Worm (Caenorhabditis elegans) whole organism, L1 larva: ENCODE results near the gene srj-6.

ENCODE experiments used
- C04F5.9 ChIP-seq: sonication (generic microtip); optimal IDR thresholded peaks from 2 replicates; lab custom pipeline; 2016; ENCODE audit warnings: missing genetic modification characterization, missing compliant biosample characterization
- C16A3.4 ChIP-seq: fragments of 150-350 bp; optimal IDR thresholded peaks from 2 replicates; lab custom pipeline; 2014; ENCODE audit warnings: missing biosample characterization, missing genetic modification characterization
- C34B4.2 ChIP-seq: sonication (generic microtip); optimal IDR thresholded peaks from 2 replicates; lab custom pipeline; 2017; ENCODE audit warnings: mild to moderate bottlenecking, missing genetic modification characterization, missing compliant biosample characterization
- Y116A8C.19 ChIP-seq: sonication (generic microtip); optimal IDR thresholded peaks from 2 replicates; lab custom pipeline; 2016; ENCODE audit warnings: missing compliant biosample characterization, missing genetic modification characterization, borderline replicate concordance
- alr-1 ChIP-seq: fragments of 200-800 bp; sonication (Bioruptor generic); optimal IDR thresholded peaks from 2 replicates; lab custom pipeline; 2018; ENCODE audit warnings: borderline replicate concordance, mild to moderate bottlenecking, missing genetic modification characterization, missing compliant biosample characterization
- aly-2 ChIP-seq: fragments of 150-350 bp; optimal IDR thresholded peaks from 2 replicates; lab custom pipeline; 2014; ENCODE audit warnings: missing biosample characterization, missing genetic modification characterization
- blmp-1 ChIP-seq: fragments of 150-350 bp; optimal IDR thresholded peaks from 2 replicates; lab custom pipeline; 2014; ENCODE audit warnings: missing biosample characterization, missing genetic modification characterization
- ces-1 ChIP-seq: fragments of 150-350 bp; optimal IDR thresholded peaks from 2 replicates; lab custom pipeline; 2014; ENCODE audit warnings: missing biosample characterization, missing genetic modification reagents, missing genetic modification characterization
- dpl-1 ChIP-seq, 3 experiments: fragments of 150-350 bp in 2 of 3; sonication (generic microtip) in 1 of 3; optimal IDR thresholded peaks; 2 replicates each; lab custom pipeline; 2014 to 2017; ENCODE audit warnings: missing biosample characterization in 3 of 3, missing genetic modification characterization in 3 of 3, missing genetic modification reagents in 3 of 3
- egl-27 ChIP-seq, 2 experiments: fragments of 150-350 bp in 1 of 2; sonication (generic microtip); optimal IDR thresholded peaks; 3 replicates each; lab custom pipeline; 2017 to 2018; ENCODE audit warnings: missing biosample characterization in 2 of 2, missing genetic modification characterization in 2 of 2, missing genetic modification reagents in 2 of 2
- ets-5 ChIP-seq: fragments of 200-800 bp; sonication (Bioruptor generic); IDR thresholded peaks from 2 replicates; pipeline ENCODE4 v1.3.6; 2022; ENCODE audit warnings: missing genetic modification characterization, missing compliant biosample characterization
- fkh-10 ChIP-seq: sonication (generic microtip); optimal IDR thresholded peaks from 2 replicates; lab custom pipeline; 2017; ENCODE audit warnings: missing biosample characterization, missing genetic modification reagents, missing genetic modification characterization
- fos-1 ChIP-seq: fragments of 150-350 bp; optimal IDR thresholded peaks from 2 replicates; lab custom pipeline; 2014; ENCODE audit warnings: missing biosample characterization, missing genetic modification characterization
- grh-1 ChIP-seq: fragments of 200-800 bp; sonication (Bioruptor generic); IDR thresholded peaks from 2 replicates; pipeline ENCODE4 v1.3.6; 2022; ENCODE audit warnings: missing genetic modification reagents, missing genetic modification characterization, missing compliant biosample characterization
- hlh-17 ChIP-seq: fragments of 200-800 bp; sonication (Bioruptor generic); optimal IDR thresholded peaks from 2 replicates; lab custom pipeline; 2018; ENCODE audit warnings: missing genetic modification characterization, mild to moderate bottlenecking, missing compliant biosample characterization, moderate library complexity, borderline replicate concordance
- hpl-2 ChIP-seq: fragments of 150-350 bp; optimal IDR thresholded peaks from 2 replicates; lab custom pipeline; 2014; ENCODE audit warnings: missing biosample characterization, missing genetic modification reagents, missing genetic modification characterization
- isw-1 ChIP-seq: fragments of 200-800 bp; sonication (Bioruptor generic); IDR thresholded peaks from 2 replicates; pipeline ENCODE4 v1.3.6; 2022; ENCODE audit warnings: missing genetic modification characterization, missing compliant biosample characterization
- jun-1 ChIP-seq: fragments of 150-350 bp; optimal IDR thresholded peaks from 2 replicates; lab custom pipeline; 2014; ENCODE audit warnings: missing biosample characterization, missing genetic modification reagents, missing genetic modification characterization
- lin-39 ChIP-seq: fragments of 150-350 bp; optimal IDR thresholded peaks from 2 replicates; lab custom pipeline; 2014; ENCODE audit warnings: missing biosample characterization, missing genetic modification reagents, missing genetic modification characterization
- lir-3 ChIP-seq: sonication (generic microtip); optimal IDR thresholded peaks from 2 replicates; lab custom pipeline; 2016; ENCODE audit warnings: mild to moderate bottlenecking, missing genetic modification characterization, moderate library complexity, missing compliant biosample characterization; ENCODE audit not compliant: poor library complexity
- lsy-2 ChIP-seq, 2 experiments: fragments of 150-350 bp; optimal IDR thresholded peaks; 2 replicates each; lab custom pipeline; 2014; ENCODE audit warnings: missing biosample characterization in 2 of 2, missing genetic modification characterization in 2 of 2
- mab-9 ChIP-seq: fragments of 200-800 bp; sonication (Bioruptor generic); IDR thresholded peaks from 2 replicates; pipeline ENCODE4 v1.3.6; 2022; ENCODE audit warnings: missing genetic modification reagents, missing genetic modification characterization, missing compliant biosample characterization
- mdl-1 ChIP-seq, 2 experiments: fragments of 150-350 bp; optimal IDR thresholded peaks; 2 replicates each; lab custom pipeline; 2014 to 2017; ENCODE audit warnings: missing biosample characterization in 2 of 2, missing genetic modification characterization in 2 of 2, inconsistent platforms in 1 of 2
- nhr-47 ChIP-seq: sonication (generic microtip); optimal IDR thresholded peaks from 2 replicates; lab custom pipeline; 2016; ENCODE audit warnings: mild to moderate bottlenecking, missing genetic modification characterization, moderate library complexity, missing compliant biosample characterization
- nhr-71 ChIP-seq: sonication (generic microtip); optimal IDR thresholded peaks from 2 replicates; lab custom pipeline; 2016; ENCODE audit warnings: mild to moderate bottlenecking, missing genetic modification characterization, moderate library complexity, missing compliant biosample characterization
- nhr-76 ChIP-seq: sonication (generic microtip); optimal IDR thresholded peaks from 2 replicates; lab custom pipeline; 2017; ENCODE audit warnings: missing biosample characterization, missing genetic modification characterization
- nhr-84 ChIP-seq: sonication (generic microtip); optimal IDR thresholded peaks from 2 replicates; lab custom pipeline; 2017; ENCODE audit warnings: missing biosample characterization, missing genetic modification characterization
- nhr-85 ChIP-seq: sonication (generic microtip); peaks from one replicate; lab custom pipeline; 2016; ENCODE audit warnings: missing genetic modification characterization, inconsistent platforms, missing compliant biosample characterization
- nhr-90 ChIP-seq: sonication (generic microtip); optimal IDR thresholded peaks from 2 replicates; lab custom pipeline; 2016; ENCODE audit warnings: mild to moderate bottlenecking, missing genetic modification characterization, missing compliant biosample characterization; ENCODE audit not compliant: poor library complexity
- pax-3 ChIP-seq: fragments of 200-800 bp; sonication (Bioruptor generic); optimal IDR thresholded peaks from 2 replicates; lab custom pipeline; 2018; ENCODE audit warnings: mild to moderate bottlenecking, missing genetic modification characterization, moderate library complexity, missing compliant biosample characterization
- snpc-4 ChIP-seq: fragments of 150-350 bp; optimal IDR thresholded peaks from 2 replicates; lab custom pipeline; 2014; ENCODE audit warnings: missing biosample characterization, missing genetic modification characterization
- sptf-1 ChIP-seq: fragments of 150-350 bp; optimal IDR thresholded peaks from 2 replicates; lab custom pipeline; 2014; ENCODE audit warnings: missing biosample characterization, missing genetic modification characterization
- sup-37 ChIP-seq: fragments of 200-800 bp; sonication (Bioruptor generic); optimal IDR thresholded peaks from 2 replicates; lab custom pipeline; 2018; ENCODE audit warnings: mild to moderate bottlenecking, missing genetic modification characterization, missing compliant biosample characterization
- tlp-1 ChIP-seq: fragments of 150-350 bp; optimal IDR thresholded peaks from 2 replicates; lab custom pipeline; 2014; ENCODE audit warnings: missing biosample characterization, missing genetic modification characterization
- unc-30 ChIP-seq: sonication (generic microtip); optimal IDR thresholded peaks from 2 replicates; lab custom pipeline; 2017; ENCODE audit warnings: missing biosample characterization, missing genetic modification characterization
- vab-15 ChIP-seq: sonication (generic microtip); optimal IDR thresholded peaks from 2 replicates; lab custom pipeline; 2017; ENCODE audit warnings: missing genotype, mild to moderate bottlenecking, missing genetic modification characterization, missing compliant biosample characterization
- zag-1 ChIP-seq: fragments of 150-350 bp; optimal IDR thresholded peaks from 2 replicates; lab custom pipeline; 2014; ENCODE audit warnings: missing biosample characterization, missing genetic modification characterization
- zip-4 ChIP-seq: fragments of 200-800 bp; sonication (Bioruptor generic); optimal IDR thresholded peaks from 2 replicates; lab custom pipeline; 2018; ENCODE audit warnings: mild to moderate bottlenecking, missing genetic modification characterization, moderate library complexity, missing compliant biosample characterization
- ztf-11 ChIP-seq, 2 experiments: sonication (generic microtip); optimal IDR thresholded peaks; 2 replicates each; lab custom pipeline; 2016 to 2017; ENCODE audit warnings: missing genetic modification characterization in 2 of 2, missing biosample characterization in 1 of 2, missing compliant biosample characterization in 1 of 2
- ztf-4 ChIP-seq: fragments of 150-350 bp; optimal IDR thresholded peaks from 2 replicates; lab custom pipeline; 2014; ENCODE audit warnings: missing biosample characterization, missing genetic modification characterization

srj-6 gene

ce11 chrV:654402-654801 is at the start of gene srj-6:
srj-6 (minus strand) TSS chrV:654502.
- TF ChIP-seq lsy-2 (tag; optimal IDR thresholded peaks at IDR 0.05; lab: Kevin White, UChicago) = no peak
- no peak for TF ChIP-seq isw-1
- no peak for TF ChIP-seq zip-4 (GFP tag; lab: Kevin White, UChicago)
- no peak for TF ChIP-seq alr-1 (tag; lab: Kevin White, UChicago)
- TF ChIP-seq zag-1 (tag; lab: Kevin White, UChicago) = no peak
- TF ChIP-seq jun-1 = no peak
- TF ChIP-seq grh-1 (GFP tag; lab: Robert Waterston, UW) = no peak
- TF ChIP-seq mab-9 = no peak
- TF ChIP-seq nhr-84 (tag; lab: Kevin White, UChicago) = no peak
- TF ChIP-seq nhr-90 = no peak
- TF ChIP-seq lir-3 (tag; lab: Kevin White, UChicago) = no peak
- no peak for TF ChIP-seq hpl-2 (GFP tag; lab: Kevin White, UChicago)
- TF ChIP-seq nhr-47 (tag; lab: Kevin White, UChicago) = no peak
- no peak for TF ChIP-seq dpl-1 (GFP tag; optimal IDR thresholded peaks at IDR 0.05; lab: Kevin White, UChicago)

DNA sequence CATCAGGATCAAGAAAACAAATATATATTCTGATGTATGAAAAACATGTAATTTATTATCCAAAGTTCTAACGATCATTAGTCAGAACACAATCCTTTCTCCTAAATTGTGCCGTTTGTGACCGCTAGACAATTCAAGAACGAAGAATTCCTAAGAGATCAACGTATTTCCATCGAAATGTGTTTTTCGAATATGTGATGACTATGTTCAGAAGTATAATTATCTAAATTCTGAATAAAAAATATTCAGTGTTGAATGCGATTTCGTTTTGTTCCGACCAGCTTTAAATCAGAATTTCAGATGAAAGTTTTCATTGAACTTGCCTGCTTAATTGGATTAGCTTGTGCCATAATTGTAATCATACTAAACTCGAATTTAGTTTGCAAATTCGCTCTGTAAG is 48.0 kb upstream of the srj-6 start, which contains the start of gene srbc-37:
srbc-37 (plus strand) TSS at position 301 of the 400 bp plus-strand sequence.
- TF ChIP-seq fos-1 (tag; lab: Kevin White, UChicago) = no peak
- TF ChIP-seq ztf-4 = no peak
- no peak for TF ChIP-seq vab-15 (tag; lab: Kevin White, UChicago)
- no peak for TF ChIP-seq mdl-1 (tag; optimal IDR thresholded peaks at IDR 0.05; lab: Kevin White, UChicago)
- TF ChIP-seq nhr-76 (tag; lab: Kevin White, UChicago) = no peak

- TF ChIP-seq ces-1 = no peak
Measured at ce11 chrV:699489-700129, 45.3 kb upstream of the srj-6 start, which contains the start of the genes ugt-29 and srx-5. ugt-29 (minus strand) TSS chrV:699589. srx-5 (plus strand) TSS chrV:700079.

DNA sequence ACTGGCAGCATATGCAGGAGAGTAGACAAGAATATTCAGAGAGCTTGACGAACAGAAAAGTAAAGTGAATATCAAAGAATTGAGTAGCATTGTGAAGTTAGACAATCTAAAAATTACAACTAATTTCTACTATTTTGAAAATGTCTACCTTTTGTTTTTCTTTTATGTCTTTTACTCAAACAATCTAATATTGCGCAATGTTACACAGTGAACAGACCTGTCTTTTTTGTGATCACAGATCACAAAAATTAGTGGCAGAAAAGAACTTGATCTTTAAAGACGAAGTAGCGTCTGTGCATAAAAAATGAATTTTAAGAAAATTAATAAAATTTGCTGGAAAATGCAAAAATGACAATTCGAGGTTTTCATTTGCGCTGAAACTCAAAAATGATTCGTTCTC is 44.7 kb upstream of the srj-6 start:
- TF ChIP-seq Y116A8C.19 (no peak), snpc-4 (no peak), lir-3 (tag; lab: Kevin White, UChicago) (no peak), unc-30 (tag; lab: Kevin White, UChicago) (no peak), egl-27 (tag; optimal IDR thresholded peaks at IDR 0.05; lab: Kevin White, UChicago) (no peak), hlh-17 (GFP tag; lab: Kevin White, UChicago) (no peak), C04F5.9 (tag; lab: Kevin White, UChicago) (no peak), aly-2 (tag; lab: Kevin White, UChicago) (no peak), ztf-11 (tag; optimal IDR thresholded peaks at IDR 0.05; lab: Kevin White, UChicago) (no peak), ets-5 (GFP tag; lab: Robert Waterston, UW) (no peak), lin-39 (tag; lab: Kevin White, UChicago) (no peak), pax-3 (tag; lab: Kevin White, UChicago) (no peak), nhr-71 (tag; lab: Kevin White, UChicago) (no peak)

DNA sequence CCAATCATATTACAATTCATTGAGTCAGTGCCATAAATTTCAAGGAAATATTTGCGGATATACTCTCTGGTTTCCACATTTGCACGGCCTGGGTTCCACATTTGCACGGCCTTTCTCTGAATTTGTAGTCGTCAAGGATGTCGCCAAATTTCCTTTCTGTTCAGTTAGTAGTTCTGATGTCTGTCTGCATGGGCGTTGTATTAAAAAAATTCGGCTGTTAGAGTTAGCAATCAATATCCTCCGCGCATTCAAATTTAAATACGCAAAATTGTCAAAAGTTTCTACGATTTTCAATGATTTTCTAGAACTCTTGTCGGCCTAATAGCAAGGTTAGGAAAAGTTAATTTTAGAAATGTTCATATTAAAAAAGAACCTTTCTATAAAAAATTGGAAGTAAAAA is 41.6 kb upstream of the srj-6 start, which contains the start of gene srj-52:
srj-52 (minus strand) TSS at position 101 of the 400 bp plus-strand sequence.
- TF ChIP-seq lsy-2 (tag; optimal IDR thresholded peaks at IDR 0.05; lab: Kevin White, UChicago) = no peak
- TF ChIP-seq sup-37 (GFP tag; lab: Kevin White, UChicago) = no peak
- TF ChIP-seq C16A3.4 (tag; lab: Kevin White, UChicago) = no peak
- TF ChIP-seq fkh-10 (GFP tag; lab: Kevin White, UChicago) = no peak
- TF ChIP-seq nhr-85 (tag; lab: Kevin White, UChicago) = no peak
- no peak for TF ChIP-seq C34B4.2 (tag; lab: Kevin White, UChicago)
- TF ChIP-seq sptf-1 (tag; lab: Kevin White, UChicago) = no peak
- TF ChIP-seq blmp-1 (tag; lab: Kevin White, UChicago) = no peak
- no peak for TF ChIP-seq egl-27 (tag; optimal IDR thresholded peaks at IDR 0.05; lab: Kevin White, UChicago)
- TF ChIP-seq tlp-1 (tag; lab: Kevin White, UChicago) = no peak
- no peak for TF ChIP-seq lir-3 (tag; lab: Kevin White, UChicago)
- no peak for TF ChIP-seq lin-39 (tag; lab: Kevin White, UChicago)
